Fruit fly (Drosophila melanogaster) whole organism, embryonic: ENCODE results near the gene Oatp33Eb.
A peak's percentile ranks its signal among the peaks of the same experiment; 100 is the strongest.

Experiments
- Atf6 ChIP-seq: fragments of 200-800 bp; sonication (Bioruptor generic); IDR thresholded peaks from 2 replicates; pipeline ENCODE4 v1.3.6; 2022; ENCODE audit warnings: missing biosample characterization, missing genetic modification characterization
- BEAF-32 ChIP-seq: fragments of 200-800 bp; sonication (Bioruptor generic); optimal IDR thresholded peaks from 3 replicates; lab custom pipeline; 2017; ENCODE audit warnings: missing biosample characterization, missing genetic modification characterization, mild to moderate bottlenecking, moderate library complexity, missing genetic modification reagents
- CG10209 ChIP-seq: fragments of 200-800 bp; sonication (Bioruptor generic); optimal IDR thresholded peaks from 3 replicates; lab custom pipeline; 2017; ENCODE audit warnings: missing biosample characterization, mild to moderate bottlenecking, missing genetic modification characterization, missing genetic modification reagents
- CG12299 ChIP-seq: fragments of 200-800 bp; sonication (Bioruptor generic); optimal IDR thresholded peaks from 2 replicates; lab custom pipeline; 2018; ENCODE audit warnings: missing biosample characterization, mild to moderate bottlenecking, missing genetic modification characterization
- CG12391 ChIP-seq: fragments of 200-800 bp; sonication (Bioruptor generic); optimal IDR thresholded peaks from 3 replicates; lab custom pipeline; 2018; ENCODE audit warnings: missing biosample characterization, mild to moderate bottlenecking, missing genetic modification characterization, moderate library complexity
- CG14710 ChIP-seq: fragments of 200-800 bp; sonication (Bioruptor generic); optimal IDR thresholded peaks from 3 replicates; lab custom pipeline; 2019; ENCODE audit warnings: missing biosample characterization, mild to moderate bottlenecking, missing genetic modification characterization, moderate library complexity
- CG15269 ChIP-seq: fragments of 200-800 bp; sonication (Bioruptor generic); optimal IDR thresholded peaks from 2 replicates; lab custom pipeline; 2018; ENCODE audit warnings: missing biosample characterization, mild to moderate bottlenecking, missing genetic modification characterization, moderate library complexity
- CG1602 ChIP-seq: fragments of 200-800 bp; sonication (Bioruptor generic); optimal IDR thresholded peaks from 3 replicates; lab custom pipeline; 2016; ENCODE audit warnings: missing biosample characterization, missing genetic modification characterization
- CG17359 ChIP-seq: fragments of 200-800 bp; sonication (Bioruptor generic); optimal IDR thresholded peaks from 3 replicates; lab custom pipeline; 2018; ENCODE audit warnings: missing biosample characterization, mild to moderate bottlenecking, missing genetic modification characterization, moderate library complexity
- CG17361 ChIP-seq: fragments of 200-800 bp; sonication (Bioruptor generic); IDR thresholded peaks from 3 replicates; pipeline ENCODE4 v1.3.6; 2022; ENCODE audit warnings: missing biosample characterization, missing genetic modification characterization
- CG17385 ChIP-seq: fragments of 200-800 bp; sonication (Bioruptor generic); optimal IDR thresholded peaks from 3 replicates; lab custom pipeline; 2018; ENCODE audit warnings: missing biosample characterization, mild to moderate bottlenecking, missing genetic modification characterization
- CG18764 ChIP-seq: fragments of 200-800 bp; sonication (Bioruptor generic); optimal IDR thresholded peaks from 3 replicates; lab custom pipeline; 2016; ENCODE audit warnings: missing biosample characterization, missing genetic modification characterization
- CG2199 ChIP-seq: fragments of 200-800 bp; sonication (Bioruptor generic); IDR thresholded peaks from 3 replicates; pipeline ENCODE4 v1.3.6; 2022; ENCODE audit warnings: missing biosample characterization, missing genetic modification characterization
- CG32767 ChIP-seq: fragments of 200-800 bp; sonication (Bioruptor generic); IDR thresholded peaks from 2 replicates; pipeline ENCODE4 v1.3.6; 2022; ENCODE audit warnings: missing biosample characterization, missing genetic modification characterization
- CG3281 ChIP-seq: fragments of 200-800 bp; sonication (Bioruptor generic); optimal IDR thresholded peaks from 3 replicates; lab custom pipeline; 2017; ENCODE audit warnings: missing biosample characterization, mild to moderate bottlenecking, missing genetic modification characterization
- CG6854 ChIP-seq: fragments of 200-800 bp; sonication (Bioruptor generic); optimal IDR thresholded peaks from 3 replicates; lab custom pipeline; 2017; ENCODE audit warnings: missing biosample characterization, mild to moderate bottlenecking, missing genetic modification characterization
- CG7372 ChIP-seq: fragments of 200-800 bp; sonication (Bioruptor generic); IDR thresholded peaks from 2 replicates; pipeline ENCODE4 v1.3.6; 2022; ENCODE audit warnings: missing biosample characterization, missing genetic modification characterization
- CG8089 ChIP-seq: fragments of 200-800 bp; sonication (Bioruptor generic); optimal IDR thresholded peaks from 3 replicates; lab custom pipeline; 2016; ENCODE audit warnings: missing biosample characterization, missing genetic modification characterization
- CG8944 ChIP-seq: fragments of 200-800 bp; sonication (Bioruptor generic); optimal IDR thresholded peaks from 3 replicates; lab custom pipeline; 2016; ENCODE audit warnings: missing biosample characterization, missing genetic modification characterization
- CG9727 ChIP-seq: fragments of 200-800 bp; sonication (Bioruptor generic); optimal IDR thresholded peaks from 3 replicates; lab custom pipeline; 2017; ENCODE audit warnings: missing biosample characterization, mild to moderate bottlenecking, missing genetic modification characterization
- D ChIP-seq, 2 experiments: fragments of 200-800 bp in 1 of 2; fragments of >200 bp in 1 of 2; sonication (Bioruptor generic) in 1 of 2; optimal IDR thresholded peaks; 2 replicates in 1 of 2; 3 replicates in 1 of 2; lab custom pipeline; 2017; ENCODE audit warnings: mild to moderate bottlenecking in 1 of 2, missing biosample characterization in 1 of 2, missing genetic modification characterization in 1 of 2, missing genetic modification reagents in 1 of 2
- D19B ChIP-seq: fragments of 200-800 bp; sonication (Bioruptor generic); optimal IDR thresholded peaks from 2 replicates; lab custom pipeline; 2017; ENCODE audit warnings: missing biosample characterization, mild to moderate bottlenecking, missing genetic modification characterization
- Dek ChIP-seq: fragments of 200-800 bp; sonication (Bioruptor generic); optimal IDR thresholded peaks from 3 replicates; lab custom pipeline; 2019; ENCODE audit warnings: missing biosample characterization, mild to moderate bottlenecking, missing genetic modification characterization, moderate library complexity
- Dref ChIP-seq: fragments of 200-800 bp; sonication (Bioruptor generic); IDR thresholded peaks from 2 replicates; pipeline ENCODE4 v1.3.6; 2022; ENCODE audit warnings: missing biosample characterization, missing genetic modification characterization
- E2f1 ChIP-seq: fragments of 200-800 bp; sonication (Bioruptor generic); IDR thresholded peaks from 2 replicates; pipeline ENCODE4 v1.3.6; 2022; ENCODE audit warnings: missing biosample characterization, missing genetic modification characterization
- Eip74EF ChIP-seq, 2 experiments: fragments of 200-800 bp in 1 of 2; fragments of >200 bp in 1 of 2; sonication (Bioruptor generic) in 1 of 2; optimal IDR thresholded peaks; 2 replicates each; lab custom pipeline; 2017 to 2019; ENCODE audit warnings: missing biosample characterization in 2 of 2, missing genetic modification characterization in 2 of 2, mild to moderate bottlenecking in 1 of 2, moderate library complexity in 1 of 2
- HLH4C ChIP-seq: fragments of 200-800 bp; sonication (Bioruptor generic); IDR thresholded peaks from 3 replicates; pipeline ENCODE4 v1.3.6; 2022; ENCODE audit warnings: missing biosample characterization, missing genetic modification characterization; ENCODE audit not compliant: partially characterized antibody
- HLH54F ChIP-seq: fragments of 200-800 bp; sonication (Bioruptor generic); optimal IDR thresholded peaks from 3 replicates; lab custom pipeline; 2016; ENCODE audit warnings: missing biosample characterization, missing genetic modification characterization
- Hey ChIP-seq: fragments of 200-800 bp; sonication (Bioruptor generic); optimal IDR thresholded peaks from 3 replicates; lab custom pipeline; 2018; ENCODE audit warnings: missing biosample characterization, mild to moderate bottlenecking, missing genetic modification characterization
- Lpt ChIP-seq: fragments of >200 bp; optimal IDR thresholded peaks from 2 replicates; lab custom pipeline; 2018; ENCODE audit warnings: missing biosample characterization, missing genetic modification characterization
- Mad ChIP-seq: fragments of 200-800 bp; sonication (Bioruptor generic); optimal IDR thresholded peaks from 2 replicates; lab custom pipeline; 2016; ENCODE audit warnings: missing biosample characterization, missing genetic modification characterization
- Max ChIP-seq: fragments of 200-800 bp; sonication (Bioruptor generic); optimal IDR thresholded peaks from 2 replicates; lab custom pipeline; 2016; ENCODE audit warnings: missing biosample characterization, mild to moderate bottlenecking, missing genetic modification characterization
- NfI ChIP-seq: fragments of 200-800 bp; sonication (Bioruptor generic); optimal IDR thresholded peaks from 3 replicates; lab custom pipeline; 2018; ENCODE audit warnings: missing biosample characterization, mild to moderate bottlenecking, missing genetic modification characterization, moderate library complexity
- bab2 ChIP-seq: fragments of 200-800 bp; sonication (Bioruptor generic); optimal IDR thresholded peaks from 2 replicates; lab custom pipeline; 2016; ENCODE audit warnings: missing biosample characterization, missing genetic modification characterization
- btn ChIP-seq: fragments of 200-800 bp; sonication (Bioruptor generic); optimal IDR thresholded peaks from 2 replicates; lab custom pipeline; 2016; ENCODE audit warnings: missing biosample characterization, missing genetic modification characterization
- ci ChIP-seq: fragments of 200-800 bp; sonication (Bioruptor generic); IDR thresholded peaks from 3 replicates; pipeline ENCODE4 v1.3.6; 2022; ENCODE audit warnings: missing biosample characterization, missing genetic modification characterization
- gsb ChIP-seq: fragments of 200-800 bp; sonication (Bioruptor generic); IDR thresholded peaks from 2 replicates; pipeline ENCODE4 v1.3.6; 2022; ENCODE audit warnings: missing biosample characterization, missing genetic modification characterization
- h ChIP-seq: fragments of >200 bp; optimal IDR thresholded peaks from 2 replicates; lab custom pipeline; 2017
- hb ChIP-seq: fragments of 200-800 bp; sonication (Bioruptor generic); IDR thresholded peaks from 3 replicates; pipeline ENCODE4 v1.3.6; 2022; ENCODE audit warnings: missing biosample characterization, missing genetic modification characterization; ENCODE audit not compliant: partially characterized antibody
- her ChIP-seq: fragments of 200-800 bp; sonication (Bioruptor generic); optimal IDR thresholded peaks from 2 replicates; lab custom pipeline; 2016; ENCODE audit warnings: missing biosample characterization, missing genetic modification characterization
- jigr1 ChIP-seq: fragments of 200-800 bp; sonication (Bioruptor generic); IDR thresholded peaks from 3 replicates; pipeline ENCODE4 v1.3.6; 2022; ENCODE audit warnings: missing biosample characterization, missing genetic modification characterization
- ro ChIP-seq: fragments of 200-800 bp; sonication (Bioruptor generic); IDR thresholded peaks from 2 replicates; pipeline ENCODE4 v1.3.6; 2022; ENCODE audit warnings: missing biosample characterization, missing genetic modification characterization
- slp2 ChIP-seq: fragments of 200-800 bp; sonication (Bioruptor generic); optimal IDR thresholded peaks from 2 replicates; lab custom pipeline; 2016; ENCODE audit warnings: missing biosample characterization, missing genetic modification characterization
- tio ChIP-seq: fragments of 200-800 bp; sonication (Bioruptor generic); optimal IDR thresholded peaks from 2 replicates; lab custom pipeline; 2017; ENCODE audit warnings: missing biosample characterization, missing genetic modification characterization, inconsistent platforms
- tna ChIP-seq: fragments of 200-800 bp; sonication (Bioruptor generic); IDR thresholded peaks from 2 replicates; pipeline ENCODE4 v1.3.6; 2022; ENCODE audit warnings: missing biosample characterization, missing genetic modification characterization; ENCODE audit not compliant: partially characterized antibody
- trh ChIP-seq: fragments of 200-800 bp; sonication (Bioruptor generic); optimal IDR thresholded peaks from 2 replicates; lab custom pipeline; 2016; ENCODE audit warnings: missing biosample characterization, missing genetic modification characterization
- unc-4 ChIP-seq: fragments of 200-800 bp; sonication (Bioruptor generic); IDR thresholded peaks from 2 replicates; pipeline ENCODE4 v1.3.6; 2022; ENCODE audit warnings: missing biosample characterization, missing genetic modification characterization; ENCODE audit not compliant: partially characterized antibody
- zen2 ChIP-seq: fragments of 200-800 bp; sonication (Bioruptor generic); IDR thresholded peaks from 3 replicates; pipeline ENCODE4 v1.3.6; 2022; ENCODE audit warnings: missing biosample characterization, missing genetic modification characterization; ENCODE audit not compliant: partially characterized antibody
- zfh2 ChIP-seq: fragments of 200-800 bp; sonication (Bioruptor generic); optimal IDR thresholded peaks from 2 replicates; lab custom pipeline; 2016; ENCODE audit warnings: missing biosample characterization, missing genetic modification characterization

Oatp33Eb gene

dm6 chr2L:12465164-12466011 lies 17.1 kb downstream of the Oatp33Eb start (continued):
- TF ChIP-seq Atf6 (GFP tag; lab: Robert Waterston, UW) (peak; percentile 31; the same call in 1 of the 2 replicates), zen2 (GFP tag; lab: Robert Waterston, UW) (no peak), ro (GFP tag; lab: Robert Waterston, UW) (no peak), HLH4C (GFP tag; lab: Robert Waterston, UW) (no peak), CG8944 (GFP tag; lab: Kevin White, UChicago) (no peak), NfI (GFP tag; lab: Kevin White, UChicago) (no peak), her (GFP tag; lab: Kevin White, UChicago) (no peak), Lpt (GFP tag; lab: Kevin White, UChicago) (no peak), CG12391 (tag; lab: Kevin White, UChicago) (no peak), gsb (GFP tag; lab: Robert Waterston, UW) (no peak), CG17385 (GFP tag; lab: Kevin White, UChicago) (peak; percentile 5), CG14710 (tag; lab: Kevin White, UChicago) (peak; percentile 36), BEAF-32 (GFP tag; lab: Kevin White, UChicago) (no peak), Dref (GFP tag; lab: Robert Waterston, UW) (no peak), Eip74EF (GFP tag; optimal IDR thresholded peaks at IDR 0.05; lab: Kevin White, UChicago) (peak in 1 of 2 experiments; percentile 23), D (optimal IDR thresholded peaks at IDR 0.05; lab: Kevin White, UChicago) (no peak), D (GFP tag; optimal IDR thresholded peaks at IDR 0.05; lab: Kevin White, UChicago) (no peak), bab2 (GFP tag; lab: Kevin White, UChicago) (no peak), CG1602 (GFP tag; lab: Kevin White, UChicago) (no peak), Dek (tag; lab: Kevin White, UChicago) (no peak), CG2199 (GFP tag; lab: Robert Waterston, UW) (no peak), CG17359 (tag; lab: Kevin White, UChicago) (peak; percentile 34), HLH54F (no peak), unc-4 (no peak), ci (no peak), h (lab: Kevin White, UChicago) (no peak), btn (GFP tag; lab: Kevin White, UChicago) (no peak), CG10209 (GFP tag; lab: Kevin White, UChicago) (peak; percentile 60), trh (no peak), E2f1 (GFP tag; lab: Robert Waterston, UW) (no peak), Max (GFP tag; lab: Kevin White, UChicago) (peak; percentile 39), tna (no peak), CG7372 (GFP tag; lab: Robert Waterston, UW) (no peak), CG8089 (GFP tag; lab: Kevin White, UChicago) (no peak), slp2 (no peak), CG9727 (GFP tag; lab: Kevin White, UChicago) (peak; percentile 35), Hey (tag; lab: Kevin White, UChicago) (no peak), CG18764 (GFP tag; lab: Kevin White, UChicago) (no peak), CG12299 (tag; lab: Kevin White, UChicago) (peak; percentile 10), CG15269 (tag; lab: Kevin White, UChicago) (no peak), D19B (GFP tag; lab: Kevin White, UChicago) (no peak), Mad (GFP tag; lab: Kevin White, UChicago) (no peak), CG17361 (peak; percentile 19; the same call in 1 of the 3 replicates), CG32767 (GFP tag; lab: Robert Waterston, UW) (no peak), hb (GFP tag; lab: Robert Waterston, UW) (no peak), CG3281 (GFP tag; lab: Kevin White, UChicago) (no peak), zfh2 (no peak), tio (no peak), jigr1 (no peak), CG6854 (GFP tag; lab: Kevin White, UChicago) (no peak)
